Fruit fly (Drosophila melanogaster) whole organism, embryonic: ENCODE data around the gene CG42764.

Experiments used
- B-H2 ChIP-seq: fragments of 200-800 bp; sonication (Bioruptor generic); optimal IDR thresholded peaks from 2 replicates; lab custom pipeline; 2018; ENCODE audit warnings: missing biosample characterization, mild to moderate bottlenecking, missing genetic modification characterization
- Blimp-1 ChIP-seq: fragments of 200-800 bp; sonication (Bioruptor generic); optimal IDR thresholded peaks from 3 replicates; lab custom pipeline; 2018; ENCODE audit warnings: missing biosample characterization, missing genetic modification characterization, mild to moderate bottlenecking, moderate library complexity, missing genetic modification reagents
- CG10462 ChIP-seq: fragments of 200-800 bp; sonication (Bioruptor generic); optimal IDR thresholded peaks from 2 replicates; lab custom pipeline; 2016; ENCODE audit warnings: missing biosample characterization, missing genetic modification characterization
- CG11560 ChIP-seq: fragments of 200-800 bp; sonication (Bioruptor generic); IDR thresholded peaks from 3 replicates; pipeline ENCODE4 v1.3.6; 2022; ENCODE audit warnings: missing biosample characterization, missing genetic modification characterization
- CG12155 ChIP-seq: fragments of 200-800 bp; sonication (Bioruptor generic); optimal IDR thresholded peaks from 3 replicates; lab custom pipeline; 2016; ENCODE audit warnings: missing biosample characterization, missing genetic modification characterization
- CG13624 ChIP-seq: fragments of 200-800 bp; sonication (Bioruptor generic); optimal IDR thresholded peaks from 2 replicates; lab custom pipeline; 2016; ENCODE audit warnings: missing biosample characterization, missing genetic modification characterization
- CG15479 ChIP-seq: fragments of 200-800 bp; sonication (Bioruptor generic); optimal IDR thresholded peaks from 3 replicates; lab custom pipeline; 2019; ENCODE audit warnings: missing biosample characterization, mild to moderate bottlenecking, missing genetic modification characterization, moderate library complexity
- CG1602 ChIP-seq: fragments of 200-800 bp; sonication (Bioruptor generic); optimal IDR thresholded peaks from 3 replicates; lab custom pipeline; 2016; ENCODE audit warnings: missing biosample characterization, missing genetic modification characterization
- CG16815 ChIP-seq: fragments of 200-800 bp; sonication (Bioruptor generic); optimal IDR thresholded peaks from 3 replicates; lab custom pipeline; 2017; ENCODE audit warnings: missing biosample characterization, mild to moderate bottlenecking, missing genetic modification characterization
- CG32772 ChIP-seq: fragments of 200-800 bp; sonication (Bioruptor generic); IDR thresholded peaks from 2 replicates; pipeline ENCODE4 v1.3.6; 2022; ENCODE audit warnings: missing biosample characterization, missing genetic modification characterization
- CG4282 ChIP-seq: fragments of 200-800 bp; sonication (Bioruptor generic); optimal IDR thresholded peaks from 2 replicates; lab custom pipeline; 2016; ENCODE audit warnings: missing biosample characterization, missing genetic modification characterization
- CG4707 ChIP-seq: fragments of 200-800 bp; sonication (Bioruptor generic); optimal IDR thresholded peaks from 2 replicates; lab custom pipeline; 2018; ENCODE audit warnings: missing biosample characterization, mild to moderate bottlenecking, missing genetic modification characterization, moderate library complexity
- CG7271 ChIP-seq: fragments of 200-800 bp; sonication (Bioruptor generic); optimal IDR thresholded peaks from 2 replicates; lab custom pipeline; 2018; ENCODE audit warnings: missing biosample characterization, mild to moderate bottlenecking, missing genetic modification characterization, moderate library complexity
- CG8924 ChIP-seq: fragments of 200-800 bp; optimal IDR thresholded peaks from 3 replicates; lab custom pipeline; 2019; ENCODE audit warnings: missing biosample characterization, mild to moderate bottlenecking, missing genetic modification characterization, moderate library complexity
- CG9215 ChIP-seq: fragments of 200-800 bp; sonication (Bioruptor generic); IDR thresholded peaks from 2 replicates; pipeline ENCODE4 v1.3.6; 2022; ENCODE audit warnings: missing biosample characterization, missing genetic modification characterization
- Camta ChIP-seq: fragments of 200-800 bp; sonication (Bioruptor generic); optimal IDR thresholded peaks from 2 replicates; lab custom pipeline; 2016; ENCODE audit warnings: missing biosample characterization, missing genetic modification characterization
- Dll ChIP-seq: fragments of 200-800 bp; sonication (Bioruptor generic); IDR thresholded peaks from 4 replicates; pipeline ENCODE4 v1.3.6; 2022; ENCODE audit warnings: missing biosample characterization, missing genetic modification characterization; ENCODE audit not compliant: partially characterized antibody
- Hr39 ChIP-seq: fragments of >200 bp; optimal IDR thresholded peaks from 2 replicates; lab custom pipeline; 2017
- Hr51 ChIP-seq, 2 experiments: fragments of 200-800 bp; sonication (Bioruptor generic); optimal IDR thresholded peaks; 2 replicates in 1 of 2; 3 replicates in 1 of 2; lab custom pipeline; 2016 to 2018; ENCODE audit warnings: missing biosample characterization in 2 of 2, missing genetic modification characterization in 2 of 2, mild to moderate bottlenecking in 1 of 2, moderate library complexity in 1 of 2
- Hsf ChIP-seq: fragments of 200-800 bp; sonication (Bioruptor generic); optimal IDR thresholded peaks from 3 replicates; lab custom pipeline; 2016; ENCODE audit warnings: missing biosample characterization, missing genetic modification characterization
- Med ChIP-seq: fragments of 200-800 bp; sonication (Bioruptor generic); peaks from one replicate; lab custom pipeline; 2016; ENCODE audit warnings: missing biosample characterization, missing genetic modification characterization, mild to moderate bottlenecking, inconsistent platforms, moderate library complexity
- NC2β ChIP-seq: fragments of 200-800 bp; sonication (Bioruptor generic); optimal IDR thresholded peaks from 2 replicates; lab custom pipeline; 2016; ENCODE audit warnings: missing biosample characterization, missing genetic modification characterization
- Oli ChIP-seq: fragments of 200-800 bp; sonication (Bioruptor generic); optimal IDR thresholded peaks from 2 replicates; lab custom pipeline; 2018; ENCODE audit warnings: missing biosample characterization, mild to moderate bottlenecking, missing genetic modification characterization, moderate library complexity
- Pdp1 ChIP-seq, 2 experiments: fragments of 200-800 bp; sonication (Bioruptor generic); optimal IDR thresholded peaks; 3 replicates each; lab custom pipeline; 2016; ENCODE audit warnings: missing biosample characterization in 2 of 2, missing genetic modification characterization in 2 of 2, mild to moderate bottlenecking in 1 of 2, moderate library complexity in 1 of 2
- Poxn ChIP-seq: fragments of 200-800 bp; sonication (Bioruptor generic); IDR thresholded peaks from 2 replicates; pipeline ENCODE4 v1.3.6; 2022; ENCODE audit warnings: missing biosample characterization, missing genetic modification characterization
- Side ChIP-seq: fragments of 200-800 bp; sonication (Bioruptor generic); optimal IDR thresholded peaks from 2 replicates; lab custom pipeline; 2016; ENCODE audit warnings: missing biosample characterization, missing genetic modification characterization
- Sox100B ChIP-seq: fragments of 200-800 bp; sonication (Bioruptor generic); optimal IDR thresholded peaks from 3 replicates; lab custom pipeline; 2018; ENCODE audit warnings: missing biosample characterization, mild to moderate bottlenecking, missing genetic modification characterization
- Stat92E ChIP-seq, 3 experiments: fragments of >200 bp in 2 of 3; fragments of 200-800 bp in 1 of 3; sonication (Bioruptor generic) in 1 of 3; optimal IDR thresholded peaks; 2 replicates each; lab custom pipeline; 2017 to 2019; ENCODE audit warnings: missing biosample characterization in 3 of 3, missing genetic modification characterization in 3 of 3, mild to moderate bottlenecking in 1 of 3, moderate library complexity in 1 of 3
- TFAM ChIP-seq: fragments of 200-800 bp; sonication (Bioruptor generic); optimal IDR thresholded peaks from 2 replicates; lab custom pipeline; 2017; ENCODE audit warnings: missing biosample characterization, missing genetic modification characterization, inconsistent platforms
- Trl ChIP-seq, 3 experiments: fragments of >200 bp in 2 of 3; fragments of 200-800 bp in 1 of 3; sonication (Bioruptor generic) in 1 of 3; optimal IDR thresholded peaks; 2 replicates in 1 of 3; 3 replicates in 2 of 3; lab custom pipeline; 2016 to 2017; ENCODE audit warnings: missing biosample characterization in 1 of 3, missing genetic modification characterization in 1 of 3
- aop ChIP-seq: fragments of 200-800 bp; sonication (Bioruptor generic); IDR thresholded peaks from 2 replicates; pipeline ENCODE4 v1.3.6; 2022; ENCODE audit warnings: missing biosample characterization, missing genetic modification characterization
- ap ChIP-seq: fragments of 200-800 bp; sonication (Bioruptor generic); IDR thresholded peaks from 2 replicates; pipeline ENCODE4 v1.3.6; 2022; ENCODE audit warnings: missing biosample characterization, missing genetic modification characterization
- cas ChIP-seq: fragments of 200-800 bp; sonication (Bioruptor generic); IDR thresholded peaks from 2 replicates; pipeline ENCODE4 v1.3.6; 2022; ENCODE audit warnings: missing biosample characterization, missing genetic modification characterization
- ci ChIP-seq: fragments of 200-800 bp; sonication (Bioruptor generic); IDR thresholded peaks from 3 replicates; pipeline ENCODE4 v1.3.6; 2022; ENCODE audit warnings: missing biosample characterization, missing genetic modification characterization
- dimm ChIP-seq: fragments of 200-800 bp; sonication (Bioruptor generic); IDR thresholded peaks from 2 replicates; pipeline ENCODE4 v1.3.6; 2022; ENCODE audit warnings: missing biosample characterization, missing genetic modification characterization
- disco-r ChIP-seq: fragments of 200-800 bp; sonication (Bioruptor generic); optimal IDR thresholded peaks from 2 replicates; lab custom pipeline; 2016; ENCODE audit warnings: missing biosample characterization, missing genetic modification characterization
- ems ChIP-seq: fragments of 200-800 bp; sonication (Bioruptor generic); optimal IDR thresholded peaks from 3 replicates; lab custom pipeline; 2016; ENCODE audit warnings: missing biosample characterization, missing genetic modification characterization
- fd3F ChIP-seq: fragments of 200-800 bp; sonication (Bioruptor generic); optimal IDR thresholded peaks from 2 replicates; lab custom pipeline; 2018; ENCODE audit warnings: missing biosample characterization, mild to moderate bottlenecking, missing genetic modification characterization, moderate library complexity
- ftz-f1 ChIP-seq: fragments of 200-800 bp; sonication (Bioruptor generic); optimal IDR thresholded peaks from 2 replicates; lab custom pipeline; 2016; ENCODE audit warnings: missing biosample characterization, missing genetic modification characterization
- gsb ChIP-seq: fragments of 200-800 bp; sonication (Bioruptor generic); IDR thresholded peaks from 2 replicates; pipeline ENCODE4 v1.3.6; 2022; ENCODE audit warnings: missing biosample characterization, missing genetic modification characterization
- insv ChIP-seq, 2 experiments: fragments of 200-800 bp; sonication (Bioruptor generic); optimal IDR thresholded peaks; 3 replicates each; lab custom pipeline; 2016 to 2018; ENCODE audit warnings: missing biosample characterization in 2 of 2, missing genetic modification characterization in 2 of 2
- lov ChIP-seq, 2 experiments: fragments of 200-800 bp in 1 of 2; fragments of >200 bp in 1 of 2; sonication (Bioruptor generic) in 1 of 2; IDR thresholded peaks in 1 of 2; optimal IDR thresholded peaks in 1 of 2; 2 replicates in 1 of 2; 3 replicates in 1 of 2; pipeline versions ENCODE4 v1.3.6 to Lab custom; 2017 to 2022; ENCODE audit warnings: missing biosample characterization in 1 of 2, missing genetic modification characterization in 1 of 2
- maf-S ChIP-seq: fragments of 200-800 bp; sonication (Bioruptor generic); optimal IDR thresholded peaks from 2 replicates; lab custom pipeline; 2016; ENCODE audit warnings: missing biosample characterization, missing genetic modification characterization
- psq ChIP-seq: fragments of 200-800 bp; sonication (Bioruptor generic); optimal IDR thresholded peaks from 2 replicates; lab custom pipeline; 2017; ENCODE audit warnings: missing biosample characterization, missing genetic modification characterization
- run ChIP-seq: fragments of 200-800 bp; sonication (Bioruptor generic); optimal IDR thresholded peaks from 3 replicates; lab custom pipeline; 2018; ENCODE audit warnings: missing biosample characterization, mild to moderate bottlenecking, missing genetic modification characterization
- slbo ChIP-seq: fragments of 200-800 bp; sonication (Bioruptor generic); IDR thresholded peaks from 2 replicates; pipeline ENCODE4 v1.3.6; 2022; ENCODE audit warnings: missing biosample characterization, missing genetic modification characterization
- slp2 ChIP-seq: fragments of 200-800 bp; sonication (Bioruptor generic); optimal IDR thresholded peaks from 2 replicates; lab custom pipeline; 2016; ENCODE audit warnings: missing biosample characterization, missing genetic modification characterization
- so ChIP-seq: fragments of 200-800 bp; sonication (Bioruptor generic); IDR thresholded peaks from 3 replicates; pipeline ENCODE4 v1.3.6; 2022; ENCODE audit warnings: missing biosample characterization, missing genetic modification characterization
- unpg ChIP-seq: fragments of 200-800 bp; sonication (Bioruptor generic); optimal IDR thresholded peaks from 3 replicates; lab custom pipeline; 2018; ENCODE audit warnings: missing biosample characterization, mild to moderate bottlenecking, missing genetic modification characterization, moderate library complexity

Gene CG42764

DNA sequence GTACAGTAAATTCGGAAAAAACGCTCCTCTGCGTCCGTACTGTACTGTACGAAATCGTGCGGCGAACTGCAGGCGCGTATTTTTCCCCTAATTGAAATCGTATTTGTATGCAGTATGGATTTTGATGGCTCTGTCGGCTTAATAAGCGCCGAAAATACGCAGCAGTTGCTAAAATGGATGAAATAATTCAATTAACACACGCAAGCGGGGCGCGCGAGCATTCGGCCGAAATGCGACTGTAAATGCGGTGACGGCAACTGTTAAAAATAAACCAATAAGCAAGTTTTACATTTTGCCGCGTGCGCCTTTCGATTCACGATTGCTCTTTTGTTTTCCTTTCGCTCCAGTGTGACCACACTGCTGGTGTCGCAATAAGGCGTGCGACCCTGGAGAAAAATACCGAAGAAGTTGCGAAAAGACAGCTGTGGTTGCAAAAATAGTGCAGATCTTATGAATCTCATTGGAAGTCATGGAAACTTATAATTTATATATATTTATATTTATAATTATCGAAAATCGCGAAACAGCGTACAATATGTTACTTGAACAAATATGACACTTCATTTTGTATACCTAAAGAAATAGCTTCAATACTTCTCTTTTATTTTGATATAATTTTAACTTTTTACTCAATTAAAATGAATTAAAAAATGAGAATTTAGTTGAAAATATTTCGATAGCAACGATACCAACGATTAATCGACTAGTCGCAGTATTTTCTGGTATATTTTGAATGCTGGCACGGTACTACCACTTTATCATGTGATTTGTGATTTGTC is 7.4 kb upstream of the CG42764 start, which contains the start of the genes CG32428 and CG5969 (continued):
- TF ChIP-seq Camta = no peak
- TF ChIP-seq ftz-f1 (GFP tag; lab: Kevin White, UChicago) = peak; percentile 80
- peak; percentile 81 for TF ChIP-seq CG15479 (GFP tag; lab: Kevin White, UChicago)
- TF ChIP-seq Side (GFP tag; lab: Kevin White, UChicago) = peak; percentile 6
- TF ChIP-seq Pdp1 (GFP tag; optimal IDR thresholded peaks at IDR 0.05; lab: Kevin White, UChicago) = no peak
- TF ChIP-seq unpg (GFP tag; lab: Kevin White, UChicago) = peak; percentile 67
- no peak; the same call in 1 of the 2 replicates for TF ChIP-seq CG9215 (GFP tag; lab: Robert Waterston, UW)
- peak; percentile 89 for TF ChIP-seq slbo (GFP tag; lab: Robert Waterston, UW)
- peak; percentile 69 for TF ChIP-seq psq
- TF ChIP-seq cas (GFP tag; lab: Robert Waterston, UW) = no peak
- TF ChIP-seq CG4707 (GFP tag; lab: Kevin White, UChicago) = no peak
- peak; percentile 28 for TF ChIP-seq CG12155 (GFP tag; lab: Kevin White, UChicago)
- no peak for TF ChIP-seq lov (optimal IDR thresholded peaks at IDR 0.05; lab: Kevin White, UChicago)
- no peak for TF ChIP-seq lov (GFP tag; IDR thresholded peaks at IDR 0.05; lab: Robert Waterston, UW)
- no peak for TF ChIP-seq disco-r
- no peak for TF ChIP-seq NC2β (GFP tag; lab: Kevin White, UChicago)
- TF ChIP-seq insv (GFP tag; optimal IDR thresholded peaks at IDR 0.05; lab: Kevin White, UChicago) = peak in 1 of 2 experiments; percentile 70
- no peak for TF ChIP-seq Trl (optimal IDR thresholded peaks at IDR 0.05; lab: Kevin White, UChicago)
- no peak for TF ChIP-seq Trl (GFP tag; optimal IDR thresholded peaks at IDR 0.05; lab: Kevin White, UChicago)
- TF ChIP-seq aop (GFP tag; lab: Robert Waterston, UW) = no peak
- TF ChIP-seq CG1602 (GFP tag; lab: Kevin White, UChicago) = peak; percentile 28
- TF ChIP-seq CG4282 (GFP tag; lab: Kevin White, UChicago) = no peak
- TF ChIP-seq Sox100B (GFP tag; lab: Kevin White, UChicago) = peak; percentile 52
- TF ChIP-seq CG8924 = peak; percentile 70
- TF ChIP-seq ems (GFP tag; lab: Kevin White, UChicago) = no peak
- no peak for TF ChIP-seq Hsf (GFP tag; lab: Kevin White, UChicago)
- TF ChIP-seq Oli (tag; lab: Kevin White, UChicago) = peak; percentile 48
- TF ChIP-seq ci (GFP tag; lab: Robert Waterston, UW) = peak; percentile 36; the same call in 2 of the 3 replicates
- TF ChIP-seq Blimp-1 (GFP tag; lab: Kevin White, UChicago) = peak; percentile 26
- TF ChIP-seq CG11560 (tag; lab: Robert Waterston, UW) = no peak
- TF ChIP-seq dimm (GFP tag; lab: Robert Waterston, UW) = no peak
- peak; percentile 82 for TF ChIP-seq Med (GFP tag; lab: Kevin White, UChicago)
- peak; percentile 14 for TF ChIP-seq run (tag; lab: Kevin White, UChicago)
- TF ChIP-seq gsb = 0 out of 2 replicates have a peak, but pooled peaks have one; percentile 23
- no peak for TF ChIP-seq Hr39 (lab: Kevin White, UChicago)
- no peak for TF ChIP-seq Dll (GFP tag; lab: Robert Waterston, UW)
- TF ChIP-seq CG10462 = no peak
- peak; percentile 0 to 79 for TF ChIP-seq Hr51 (GFP tag; optimal IDR thresholded peaks at IDR 0.05; lab: Kevin White, UChicago)
- TF ChIP-seq CG13624 (GFP tag; lab: Kevin White, UChicago) = peak; percentile 31
- TF ChIP-seq CG16815 (GFP tag; lab: Kevin White, UChicago) = peak; percentile 23
- no peak for TF ChIP-seq B-H2
- no peak for TF ChIP-seq so (GFP tag; lab: Robert Waterston, UW)
- no peak for TF ChIP-seq slp2 (GFP tag; lab: Kevin White, UChicago)
- TF ChIP-seq Poxn (GFP tag; lab: Robert Waterston, UW) = no peak
- no peak for TF ChIP-seq maf-S (GFP tag; lab: Kevin White, UChicago)
- no peak for TF ChIP-seq TFAM (GFP tag; lab: Kevin White, UChicago)
- TF ChIP-seq ap (GFP tag; lab: Robert Waterston, UW) = no peak
- TF ChIP-seq CG32772 (GFP tag; lab: Robert Waterston, UW) = peak; percentile 49; the same call in 1 of the 2 replicates
- peak; percentile 12 for TF ChIP-seq CG7271 (tag; lab: Kevin White, UChicago)
- TF ChIP-seq fd3F = peak; percentile 58
- TF ChIP-seq Stat92E (GFP tag; optimal IDR thresholded peaks at IDR 0.05; lab: Kevin White, UChicago) = no peak
